Worm (Caenorhabditis elegans) whole organism, mixed stage, embryonic: Measurements from ENCODE around the gene fmo-1.
"Not testable (repeated sequence)": the region's sequence is repeated elsewhere in the genome, so short reads cannot be mapped to it uniquely, and the experiment has no call there.

Experiments
- mep-1 ChIP-seq: fragments of 150-350 bp; optimal IDR thresholded peaks from 2 replicates; lab custom pipeline; 2017; ENCODE audit warnings: missing biosample characterization, missing genetic modification reagents, missing genetic modification characterization, inconsistent platforms
- pha-4 ChIP-seq: fragments of 150-350 bp; optimal IDR thresholded peaks from 2 replicates; lab custom pipeline; 2018; ENCODE audit warnings: missing biosample characterization, missing genetic modification reagents, missing genetic modification characterization

DNA sequence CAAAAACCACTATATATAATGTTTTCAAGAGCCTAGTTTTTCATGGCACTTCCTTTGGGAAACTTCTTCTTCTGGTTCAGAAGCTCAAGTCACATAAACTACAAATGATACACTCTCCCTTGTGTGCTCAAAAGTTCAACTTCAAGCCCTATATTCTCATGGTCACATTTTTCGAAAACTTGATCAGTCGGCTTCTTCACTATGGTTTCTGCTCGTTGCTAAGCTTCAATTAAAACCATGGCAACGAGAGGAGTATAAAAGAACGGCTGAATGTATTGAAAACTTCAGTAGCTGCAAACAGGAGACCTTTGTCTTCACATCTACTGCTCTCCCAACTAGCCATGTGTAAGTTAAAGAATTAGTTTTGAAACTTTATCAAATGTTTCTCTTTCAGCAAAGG lies 25.6 kb downstream of the fmo-1 start, which contains the start of gene R102.2:
- not testable (repeated sequence) for TF ChIP-seq mep-1 (tag; lab: Kevin White, UChicago); pha-4
